Worm (Caenorhabditis elegans): ENCODE results near the gene C07D8.5.
"Not testable (repeated sequence)": the region's sequence is repeated elsewhere in the genome, so short reads cannot be mapped to it uniquely, and the experiment has no call there.

DNA sequence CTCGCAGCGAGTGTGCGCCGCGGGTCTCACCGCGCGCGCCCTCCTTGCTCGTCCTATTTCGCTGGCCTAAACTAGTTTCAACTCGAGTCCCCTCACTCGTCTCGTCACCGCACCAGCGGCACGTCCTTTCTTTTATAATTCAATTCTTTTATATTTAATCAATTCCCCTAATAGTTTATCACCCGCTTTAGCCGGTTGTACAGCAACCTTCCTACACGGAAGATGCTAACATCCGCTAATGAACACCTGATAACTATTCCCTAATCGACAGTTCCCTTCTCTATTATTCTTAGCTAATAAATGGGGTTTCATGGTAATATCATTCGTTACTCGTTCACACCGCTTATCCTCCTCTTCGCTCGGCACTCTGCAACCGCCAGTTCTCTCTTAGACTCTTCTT is 21.4 kb downstream of the C07D8.5 start, which contains the start of gene C56G3.2:
- TF ChIP-seq T22C8.4 (GFP tag; IDR thresholded peaks at IDR 0.05); ztf-23 (GFP tag; IDR thresholded peaks at IDR 0.05); med-1 (GFP tag; optimal IDR thresholded peaks at IDR 0.05; ENCODE audit: insufficient read depth): not testable (repeated sequence)

Measured in whole organism, midembryonic.